Fruit fly (Drosophila melanogaster): Measurements from ENCODE around the gene eIF2Bepsilon.
A peak's percentile ranks its signal among the peaks of the same experiment; 100 is the strongest.

The eIF2Bepsilon gene

DNA sequence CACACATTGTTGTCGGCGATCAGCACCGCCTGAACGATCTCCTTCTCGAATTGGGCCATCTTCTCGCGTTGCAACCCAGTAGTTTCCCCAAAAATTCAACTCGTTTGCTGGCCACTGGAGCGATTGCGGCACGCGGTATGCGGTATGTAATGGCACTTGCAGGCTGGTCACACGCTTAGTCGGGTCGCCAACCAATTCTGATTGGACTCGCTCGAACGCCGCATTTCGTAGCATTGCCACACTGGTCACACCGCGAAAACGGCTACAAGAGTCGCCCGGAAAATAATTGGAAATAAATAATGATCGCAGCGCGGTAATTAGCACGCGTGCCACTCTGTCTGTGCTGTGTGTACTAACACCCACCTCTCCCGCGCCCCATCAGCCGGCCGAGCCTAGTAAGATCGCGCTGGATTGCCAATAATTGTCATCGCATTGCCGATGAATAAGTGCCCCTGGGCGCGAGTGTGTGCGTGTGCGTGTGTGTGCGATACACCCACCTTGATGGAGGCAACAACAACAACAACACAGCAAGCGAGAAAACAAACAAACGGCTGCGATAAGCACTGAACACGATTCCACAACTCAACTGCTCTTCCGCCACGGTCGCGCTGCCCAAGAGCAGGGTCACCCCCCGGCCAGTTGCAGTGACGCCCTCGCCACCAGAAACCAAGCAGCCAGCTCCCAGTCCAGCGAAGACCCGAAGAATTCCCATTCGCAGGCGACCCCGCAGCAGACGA is at the start of gene eIF2Bepsilon, which contains the start of gene Ocrl:
TSS of gene eIF2Bepsilon (minus strand) at position 110 of the 737 bp plus-strand sequence.
TSS of gene Ocrl (plus strand) at position 217 of the 737 bp plus-strand sequence.
- no peak for TF ChIP-seq noc (tag; optimal IDR thresholded peaks at IDR 0.05)

DNA sequence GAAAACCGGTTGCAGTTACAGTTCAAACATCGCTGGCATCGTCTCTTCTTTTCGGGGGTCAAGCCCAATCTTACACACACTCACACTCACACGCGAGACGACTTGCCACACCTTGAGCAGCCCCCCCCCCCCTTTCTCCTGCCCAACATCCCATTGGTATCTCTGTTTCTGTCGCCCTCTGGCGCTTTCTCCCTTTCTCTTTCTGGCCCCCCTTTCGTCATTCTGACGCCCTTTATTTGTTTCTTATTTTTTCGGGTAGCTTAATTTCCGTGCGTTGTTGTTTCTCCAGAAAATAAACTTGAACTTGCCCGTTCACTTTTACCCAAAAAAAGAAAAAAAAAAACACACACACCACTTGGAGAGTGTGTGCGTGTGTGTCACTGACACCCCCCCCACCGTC is 49.5 kb upstream of the eIF2Bepsilon start:
- TF ChIP-seq noc (tag; optimal IDR thresholded peaks at IDR 0.05), result no peak

DNA sequence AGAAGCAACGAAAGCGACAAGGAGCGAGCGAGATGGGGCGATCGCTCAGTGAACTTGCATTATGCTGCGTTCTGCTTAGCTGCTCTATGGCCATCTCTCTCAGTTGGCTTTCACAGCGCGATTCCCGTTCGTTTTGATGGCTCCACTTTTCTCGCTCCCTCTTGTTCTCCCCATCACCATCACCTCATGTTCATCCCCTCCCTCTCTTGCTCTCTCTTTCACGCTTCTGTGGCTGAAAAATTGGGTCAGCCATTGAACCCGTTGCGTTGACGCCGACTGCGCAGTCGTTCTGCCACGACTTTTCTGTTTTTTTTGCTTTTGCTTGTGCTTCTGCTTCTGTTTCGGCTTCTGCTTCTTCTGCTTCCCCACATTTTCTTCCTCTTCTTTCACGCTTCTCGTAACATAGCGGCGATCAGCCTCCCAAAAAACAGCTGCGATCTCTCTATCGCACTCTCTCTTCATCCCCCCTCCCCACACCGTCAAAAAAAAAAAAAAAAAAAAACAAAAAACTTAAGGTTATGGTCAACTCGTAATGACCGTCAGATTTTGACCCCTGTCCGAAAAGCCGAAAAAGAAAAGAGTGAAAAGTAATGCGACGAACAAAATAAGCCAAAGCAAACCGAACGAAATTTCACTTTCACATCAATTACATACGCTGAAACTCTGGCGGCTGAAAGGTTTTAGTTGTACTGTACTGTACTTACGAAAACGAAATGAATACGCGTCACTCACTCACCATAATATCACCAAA is 48.1 kb upstream of the eIF2Bepsilon start:
- no peak for TF ChIP-seq noc (tag; optimal IDR thresholded peaks at IDR 0.05)

DNA sequence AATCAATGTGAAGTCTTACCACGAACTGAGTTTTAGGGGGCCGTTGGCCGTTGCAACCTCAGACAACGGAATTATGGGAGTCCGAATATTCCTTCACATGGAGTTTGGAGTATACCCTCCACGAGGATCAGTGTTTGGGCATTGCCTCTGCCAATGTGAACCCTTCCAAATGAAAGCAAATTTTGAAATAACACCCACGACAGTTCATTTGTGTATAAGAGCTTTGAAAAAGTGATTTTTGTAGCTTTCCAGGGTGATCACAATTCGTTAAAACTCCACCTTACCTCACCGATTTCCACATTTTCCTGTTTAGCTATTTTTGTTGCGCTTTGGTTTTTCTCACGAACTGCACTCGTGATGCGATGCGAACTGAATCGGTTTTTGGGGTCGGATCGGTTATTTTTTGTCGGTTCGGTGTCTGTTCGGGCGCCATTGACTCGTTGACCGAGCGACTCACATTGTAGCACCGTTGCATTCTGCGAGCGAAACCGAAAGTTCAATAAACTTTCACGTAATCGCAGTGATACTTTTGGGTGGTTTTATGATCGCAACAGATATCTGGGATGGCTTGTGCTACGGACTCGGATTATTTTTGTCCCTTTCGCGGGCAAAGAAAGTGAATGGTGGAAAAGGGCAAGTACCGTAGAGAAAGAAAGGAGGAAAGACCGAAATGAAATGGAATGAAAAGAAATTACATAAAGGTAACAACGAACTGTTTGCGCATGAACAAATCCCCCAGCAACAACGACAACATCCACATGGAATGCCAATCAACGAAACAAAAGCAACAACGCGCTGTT is 47.3 kb upstream of the eIF2Bepsilon start:
- no peak for TF ChIP-seq noc (tag; optimal IDR thresholded peaks at IDR 0.05)

DNA sequence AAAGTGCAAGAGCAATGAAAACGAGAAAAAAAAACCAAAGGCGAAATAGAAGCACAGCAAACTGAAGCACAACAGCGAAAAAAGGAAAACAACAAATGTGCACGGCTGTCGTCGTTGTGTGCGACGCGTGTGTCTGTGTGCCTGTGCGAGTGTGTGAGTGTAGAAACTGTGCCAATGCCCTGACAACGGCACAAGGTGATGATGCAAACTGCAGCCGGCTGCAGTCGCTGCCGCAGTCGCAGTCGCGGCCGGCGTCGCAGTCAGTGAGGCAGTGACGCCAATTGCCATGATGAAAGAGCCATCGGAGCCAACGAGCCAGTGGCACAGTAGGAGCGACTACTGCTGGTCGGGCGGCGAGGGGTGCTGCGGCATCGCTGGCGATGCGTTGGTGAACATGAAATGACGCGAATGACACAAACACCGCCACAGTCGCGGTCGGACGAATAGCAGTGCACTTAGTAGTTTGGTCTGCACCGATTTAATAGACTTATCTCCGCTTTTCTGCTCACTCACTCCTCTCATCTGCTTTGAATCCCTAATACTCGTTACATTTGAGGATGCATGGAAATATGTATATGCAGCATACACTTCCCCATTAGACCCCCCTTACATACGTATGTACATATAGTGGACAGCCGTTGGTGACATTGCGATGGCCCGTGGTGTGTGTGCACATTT is 46.0 kb upstream of the eIF2Bepsilon start:
- no peak for TF ChIP-seq noc (tag; optimal IDR thresholded peaks at IDR 0.05)

DNA sequence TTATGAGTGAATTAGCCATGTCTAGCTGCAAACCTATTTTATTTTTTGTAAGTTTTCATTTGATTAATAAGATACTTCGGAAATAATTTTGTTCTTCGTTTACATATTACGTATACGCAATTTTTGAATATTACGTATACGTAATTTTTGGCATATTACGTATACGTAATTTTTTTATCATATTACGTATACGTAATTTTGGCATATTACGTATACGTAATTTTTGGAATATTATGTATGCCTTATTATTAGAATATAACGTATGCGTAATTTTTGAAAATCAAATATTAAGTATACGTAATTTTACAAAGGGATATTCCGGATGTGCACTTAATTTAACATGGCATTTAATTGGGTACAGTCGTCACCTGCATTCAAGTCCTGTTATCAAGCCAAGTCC is 45.5 kb upstream of the eIF2Bepsilon start:
- TF ChIP-seq noc (tag; optimal IDR thresholded peaks at IDR 0.05), result no peak

DNA sequence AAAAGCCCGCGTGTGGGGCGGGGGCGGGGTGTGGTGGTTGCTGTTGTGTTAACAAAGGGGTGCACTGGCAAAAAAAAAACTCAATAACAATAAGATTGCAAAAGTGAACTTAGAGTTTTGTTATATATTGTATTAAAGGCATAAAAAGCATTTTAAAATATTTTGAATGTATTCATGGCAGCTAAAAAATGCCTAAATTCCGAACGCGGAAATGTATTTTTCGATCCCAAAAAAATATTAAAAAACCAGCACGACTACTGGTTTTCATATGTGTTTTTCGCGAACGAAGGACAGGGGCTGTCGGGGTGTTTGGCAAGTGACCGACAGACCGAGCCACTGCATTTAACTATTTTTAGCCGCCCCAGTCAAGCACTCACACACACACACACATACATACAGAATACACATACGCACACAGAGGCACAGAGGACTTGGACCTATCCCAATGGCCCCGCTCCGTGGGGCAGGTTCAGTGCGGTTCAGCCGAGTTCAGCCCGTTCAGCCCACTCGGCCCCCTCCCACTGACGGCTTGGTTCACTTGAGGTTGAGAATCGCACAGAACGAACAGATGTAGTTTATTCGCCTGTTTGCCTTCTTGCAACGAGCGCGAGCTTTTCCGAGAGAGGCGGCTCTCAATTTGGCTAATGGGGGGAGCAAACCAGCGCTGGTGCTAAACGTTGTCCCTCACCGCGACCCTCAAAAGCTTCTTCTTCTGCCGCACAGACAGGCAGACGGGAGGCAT is 44.3 kb upstream of the eIF2Bepsilon start:
- no peak for TF ChIP-seq noc (tag; optimal IDR thresholded peaks at IDR 0.05)

DNA sequence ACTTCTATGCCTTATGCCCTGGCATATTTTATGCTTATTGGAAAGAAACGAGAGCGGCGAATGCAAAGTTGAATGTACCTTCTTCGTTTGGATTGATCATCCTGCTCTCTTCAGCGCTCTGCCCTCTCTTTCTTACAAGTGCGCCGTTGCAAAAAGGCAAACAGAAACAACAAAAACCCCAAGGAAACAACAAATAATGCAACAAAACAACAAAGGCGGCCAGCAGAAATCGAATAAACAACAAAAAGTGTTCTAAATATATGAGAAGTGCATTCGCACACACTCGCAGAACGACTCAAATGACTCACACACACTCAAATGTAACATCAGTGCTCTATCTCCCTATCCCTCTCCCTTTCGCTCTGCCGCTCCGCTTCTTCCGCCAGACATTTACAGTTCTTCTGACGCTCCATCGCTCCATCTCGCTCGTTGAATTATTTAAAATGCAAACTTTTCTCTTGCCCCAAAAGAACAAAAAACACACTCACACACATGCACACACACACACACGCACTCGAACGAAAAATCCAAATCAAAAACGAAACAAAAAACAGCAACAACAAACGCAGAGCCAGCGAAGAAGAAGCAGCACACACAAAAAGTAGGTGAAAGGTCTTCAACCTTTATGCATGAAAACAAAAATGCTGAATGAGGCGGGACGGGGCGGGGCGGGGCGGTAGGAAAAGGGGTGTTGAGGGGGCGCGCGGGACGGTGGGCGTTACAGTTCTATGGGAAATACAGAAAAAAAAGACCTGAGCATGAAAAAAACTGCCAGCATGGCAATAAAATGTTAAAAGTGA is 43.5 kb upstream of the eIF2Bepsilon start:
- no peak for TF ChIP-seq noc (tag; optimal IDR thresholded peaks at IDR 0.05)

DNA sequence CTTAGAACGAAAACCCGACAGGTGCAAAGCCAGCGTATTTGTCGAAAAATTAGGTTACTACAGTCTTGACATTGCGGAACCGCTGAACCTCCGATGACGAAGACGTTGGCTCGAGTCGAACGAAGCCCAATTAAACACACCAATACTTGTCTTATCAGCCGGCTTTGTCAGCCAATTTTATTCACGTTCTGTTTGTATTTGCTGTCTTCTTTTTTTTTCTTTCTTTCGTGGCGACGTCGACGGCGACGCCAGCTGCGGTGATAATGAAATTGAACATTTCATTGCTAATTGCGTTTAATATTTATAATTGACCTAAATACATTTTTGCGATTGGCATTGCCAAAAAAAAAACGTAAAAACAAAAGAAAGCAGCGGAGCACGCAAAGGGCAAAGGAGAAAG is 42.8 kb upstream of the eIF2Bepsilon start:
- TF ChIP-seq noc (tag; optimal IDR thresholded peaks at IDR 0.05), result no peak

DNA sequence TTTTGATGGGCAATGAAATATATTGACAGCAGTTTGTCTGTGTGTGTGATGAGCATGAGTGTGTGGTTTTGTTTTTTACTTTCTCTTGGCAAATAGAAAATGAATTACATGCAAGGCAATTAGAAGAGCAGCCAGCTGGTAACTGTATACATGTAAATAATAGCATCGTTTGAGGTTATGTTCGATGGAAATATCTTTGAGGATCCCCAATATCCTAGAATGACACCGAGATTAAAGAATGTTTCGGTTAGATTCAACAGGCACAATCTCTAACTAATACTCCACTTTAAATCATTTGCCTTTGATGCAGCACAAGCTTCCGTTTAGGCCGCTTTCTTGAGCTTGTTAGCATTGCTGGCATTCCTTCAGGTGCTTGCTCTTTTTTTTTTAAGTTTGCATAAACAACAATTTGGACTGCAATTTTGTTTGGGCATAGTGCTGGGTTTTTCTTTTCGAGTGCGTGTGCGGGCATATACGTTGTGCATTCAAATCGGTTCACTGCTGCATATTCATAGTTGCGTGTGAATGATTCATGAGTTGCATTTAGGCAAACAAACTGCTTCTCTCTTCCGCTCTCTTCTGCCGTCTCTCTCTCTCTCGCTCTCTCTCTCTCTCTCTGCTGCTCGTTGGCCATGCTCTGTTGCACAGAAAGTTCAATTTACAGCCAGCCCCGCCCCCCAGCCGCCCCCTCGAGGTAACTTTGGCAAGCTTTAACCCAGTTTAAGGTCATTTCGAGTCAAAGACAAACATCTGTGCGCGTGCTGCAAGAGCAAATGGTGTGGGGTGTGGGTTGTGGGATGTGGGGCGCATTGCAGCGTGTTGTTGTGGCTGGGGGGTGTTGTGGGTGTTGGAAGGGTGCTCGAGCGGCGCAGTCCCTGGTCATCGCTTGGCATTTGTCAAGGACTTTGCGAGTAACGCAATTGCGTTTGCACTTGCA is 42.0 kb upstream of the eIF2Bepsilon start:
- no peak for TF ChIP-seq noc (tag; optimal IDR thresholded peaks at IDR 0.05)

DNA sequence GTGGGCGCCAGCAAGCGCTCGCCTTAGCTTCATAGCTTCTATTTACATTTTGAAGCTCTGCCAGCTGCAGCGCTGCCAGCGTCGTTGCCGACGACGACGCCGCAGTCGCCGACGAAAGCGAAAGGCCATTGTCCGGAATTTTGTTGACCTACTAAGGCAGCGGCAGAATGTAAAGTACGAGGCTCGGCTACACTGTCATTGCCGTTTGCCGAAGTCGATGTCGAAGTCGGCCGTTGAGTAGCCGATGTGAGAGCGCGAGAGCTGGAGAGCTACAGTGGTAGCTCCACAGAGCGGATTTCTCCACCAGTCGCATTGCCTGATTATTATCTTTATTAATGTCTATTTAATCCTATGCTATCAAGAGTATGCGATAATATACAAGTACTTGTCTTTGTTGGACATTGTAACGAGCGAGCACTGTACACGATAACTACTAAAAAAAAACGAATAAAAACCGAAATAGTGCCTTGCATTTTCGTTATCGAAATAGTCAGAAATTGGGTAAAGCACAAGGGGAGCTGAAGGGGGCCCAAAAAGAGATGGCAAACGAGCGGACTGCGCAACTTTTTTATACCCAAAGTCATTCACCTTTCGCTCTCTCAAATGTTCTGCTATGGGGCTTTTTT is 41.0 kb upstream of the eIF2Bepsilon start:
- peak; percentile 95 for TF ChIP-seq noc (tag; optimal IDR thresholded peaks at IDR 0.05)

DNA sequence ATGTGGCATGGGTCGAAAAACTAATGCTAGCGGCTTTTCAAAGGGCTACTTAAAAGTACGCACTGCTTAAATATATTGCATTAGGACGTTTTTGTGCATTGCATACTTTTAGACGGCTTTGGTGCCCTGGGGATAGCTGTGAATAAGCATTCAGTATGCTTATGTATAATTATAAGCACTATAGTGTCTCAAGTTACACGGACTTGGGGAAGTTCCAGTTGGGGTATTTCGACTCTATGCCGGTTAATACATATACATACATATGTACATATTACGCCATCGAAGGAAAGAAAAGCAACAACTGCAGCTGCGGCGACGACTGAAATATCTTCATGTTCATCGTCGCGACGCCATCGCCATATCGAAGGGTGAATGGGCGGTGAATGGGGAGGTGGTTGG is 40.5 kb upstream of the eIF2Bepsilon start:
- no peak for TF ChIP-seq noc (tag; optimal IDR thresholded peaks at IDR 0.05)

DNA sequence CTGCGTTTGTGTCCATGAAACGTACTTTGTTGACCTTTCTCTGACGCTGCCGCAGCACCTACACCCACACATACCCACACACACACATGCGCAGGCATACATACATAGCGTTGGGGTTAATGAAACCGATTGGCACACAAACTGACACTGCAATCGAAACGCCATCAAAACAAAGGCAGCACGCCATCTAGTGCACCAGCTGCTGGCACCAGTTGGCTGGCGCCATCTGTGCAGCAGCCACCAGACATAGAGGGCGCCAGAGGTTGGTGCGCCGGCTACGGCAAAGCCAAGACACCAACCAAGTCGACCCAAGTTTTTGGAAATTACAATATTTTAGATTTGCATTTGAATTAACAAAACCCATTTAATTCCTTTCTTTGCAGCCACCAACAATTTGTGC is 30.2 kb upstream of the eIF2Bepsilon start:
- TF ChIP-seq noc (tag; optimal IDR thresholded peaks at IDR 0.05), result no peak

Data from whole organism, larva.